Worm (Caenorhabditis elegans) whole organism, mixed stage, embryonic: ENCODE results near the gene ZK262.8.

Experiments used
- M03D4.4 ChIP-seq: sonication (generic microtip); optimal IDR thresholded peaks from 2 replicates; lab custom pipeline; 2017; ENCODE audit warnings: mild to moderate bottlenecking, missing genetic modification characterization, missing compliant biosample characterization
- bed-3 ChIP-seq: fragments of 200-800 bp; sonication (Bioruptor generic); optimal IDR thresholded peaks from 3 replicates; lab custom pipeline; 2018; ENCODE audit warnings: mild to moderate bottlenecking, missing genetic modification characterization, moderate library complexity, missing compliant biosample characterization
- blmp-1 ChIP-seq: fragments of 150-350 bp; optimal IDR thresholded peaks from 2 replicates; lab custom pipeline; 2014; ENCODE audit warnings: missing biosample characterization, missing genetic modification characterization
- ceh-39 ChIP-seq: fragments of 150-350 bp; optimal IDR thresholded peaks from 2 replicates; lab custom pipeline; 2014; ENCODE audit warnings: missing biosample characterization, missing genetic modification characterization
- ceh-43 ChIP-seq: fragments of 200-800 bp; sonication (Bioruptor generic); optimal IDR thresholded peaks from 2 replicates; lab custom pipeline; 2018; ENCODE audit warnings: mild to moderate bottlenecking, missing genetic modification characterization, moderate library complexity, missing compliant biosample characterization
- ces-1 ChIP-seq: fragments of 150-350 bp; optimal IDR thresholded peaks from 2 replicates; lab custom pipeline; 2014; ENCODE audit warnings: missing biosample characterization, missing genetic modification reagents, missing genetic modification characterization
- cnd-1 ChIP-seq: fragments of 200-800 bp; sonication (Bioruptor generic); optimal IDR thresholded peaks from 2 replicates; lab custom pipeline; 2018; ENCODE audit warnings: mild to moderate bottlenecking, missing genetic modification characterization, missing compliant biosample characterization
- drap-1 ChIP-seq: fragments of 200-800 bp; sonication (Bioruptor generic); optimal IDR thresholded peaks from 3 replicates; lab custom pipeline; 2018; ENCODE audit warnings: mild to moderate bottlenecking, missing genetic modification characterization, missing compliant biosample characterization
- elt-1 ChIP-seq: sonication (generic microtip); optimal IDR thresholded peaks from 2 replicates; lab custom pipeline; 2017; ENCODE audit warnings: missing genetic modification characterization, mild to moderate bottlenecking, missing compliant biosample characterization, antibody characterized with exemption, moderate library complexity, borderline replicate concordance; ENCODE audit not compliant: insufficient read depth
- elt-3 ChIP-seq: fragments of 150-350 bp; optimal IDR thresholded peaks from 2 replicates; lab custom pipeline; 2014; ENCODE audit warnings: missing biosample characterization, missing genetic modification characterization
- flh-1 ChIP-seq: fragments of 200-800 bp; sonication (Bioruptor generic); optimal IDR thresholded peaks from 2 replicates; lab custom pipeline; 2018; ENCODE audit warnings: mild to moderate bottlenecking, missing genetic modification characterization, moderate library complexity, missing compliant biosample characterization
- ham-2 ChIP-seq: fragments of 200-800 bp; sonication (Bioruptor generic); optimal IDR thresholded peaks from 2 replicates; lab custom pipeline; 2018; ENCODE audit warnings: mild to moderate bottlenecking, missing genetic modification characterization, missing compliant biosample characterization
- lin-13 ChIP-seq: fragments of 150-350 bp; optimal IDR thresholded peaks from 2 replicates; lab custom pipeline; 2014; ENCODE audit warnings: missing biosample characterization, missing genetic modification characterization
- lsy-2 ChIP-seq: fragments of 150-350 bp; optimal IDR thresholded peaks from 2 replicates; lab custom pipeline; 2014; ENCODE audit warnings: missing biosample characterization, missing genetic modification characterization
- mab-5 ChIP-seq: fragments of 150-350 bp; optimal IDR thresholded peaks from 2 replicates; lab custom pipeline; 2014; ENCODE audit warnings: missing biosample characterization, missing genetic modification characterization
- mep-1 ChIP-seq: fragments of 150-350 bp; optimal IDR thresholded peaks from 2 replicates; lab custom pipeline; 2017; ENCODE audit warnings: missing biosample characterization, missing genetic modification reagents, missing genetic modification characterization, inconsistent platforms
- mls-2 ChIP-seq: sonication (generic microtip); optimal IDR thresholded peaks from 2 replicates; lab custom pipeline; 2016; ENCODE audit warnings: mild to moderate bottlenecking, missing genetic modification characterization, moderate library complexity, missing compliant biosample characterization
- nhr-12 ChIP-seq: fragments of 150-350 bp; optimal IDR thresholded peaks from 2 replicates; lab custom pipeline; 2014; ENCODE audit warnings: missing biosample characterization, missing genetic modification characterization
- nhr-2 ChIP-seq: fragments of 150-350 bp; optimal IDR thresholded peaks from 2 replicates; lab custom pipeline; 2014; ENCODE audit warnings: missing biosample characterization, missing genetic modification characterization
- nhr-237 ChIP-seq: fragments of 150-350 bp; optimal IDR thresholded peaks from 2 replicates; lab custom pipeline; 2014; ENCODE audit warnings: missing biosample characterization, missing genetic modification characterization
- nhr-28 ChIP-seq: fragments of 150-350 bp; optimal IDR thresholded peaks from 2 replicates; lab custom pipeline; 2014; ENCODE audit warnings: missing biosample characterization, missing genetic modification characterization
- nhr-76 ChIP-seq: sonication (generic microtip); optimal IDR thresholded peaks from 2 replicates; lab custom pipeline; 2017; ENCODE audit warnings: missing biosample characterization, missing genetic modification characterization
- pha-4 ChIP-seq: fragments of 150-350 bp; optimal IDR thresholded peaks from 2 replicates; lab custom pipeline; 2018; ENCODE audit warnings: missing biosample characterization, missing genetic modification reagents, missing genetic modification characterization
- sem-2 ChIP-seq: fragments of 200-800 bp; sonication (Bioruptor generic); optimal IDR thresholded peaks from 2 replicates; lab custom pipeline; 2018; ENCODE audit warnings: mild to moderate bottlenecking, missing genetic modification characterization, missing compliant biosample characterization
- snpc-4 ChIP-seq: fragments of 150-350 bp; optimal IDR thresholded peaks from 2 replicates; lab custom pipeline; 2014; ENCODE audit warnings: missing biosample characterization, missing genetic modification characterization
- sptf-1 ChIP-seq: sonication (generic microtip); optimal IDR thresholded peaks from 2 replicates; lab custom pipeline; 2017; ENCODE audit warnings: mild to moderate bottlenecking, missing genetic modification characterization, moderate library complexity, missing compliant biosample characterization
- tbx-8 ChIP-seq: fragments of 200-800 bp; sonication (Bioruptor generic); optimal IDR thresholded peaks from 2 replicates; lab custom pipeline; 2018; ENCODE audit warnings: mild to moderate bottlenecking, missing genetic modification characterization, moderate library complexity, missing compliant biosample characterization
- unc-120 ChIP-seq: sonication (generic microtip); optimal IDR thresholded peaks from 2 replicates; lab custom pipeline; 2017; ENCODE audit warnings: missing genetic modification characterization, missing compliant biosample characterization; ENCODE audit not compliant: poor library complexity, severe bottlenecking
- unc-39 ChIP-seq: fragments of 150-350 bp; optimal IDR thresholded peaks from 2 replicates; lab custom pipeline; 2014; ENCODE audit warnings: missing biosample characterization, missing genetic modification characterization
- unc-62 ChIP-seq: fragments of 150-350 bp; optimal IDR thresholded peaks from 2 replicates; lab custom pipeline; 2014; ENCODE audit warnings: missing biosample characterization, missing genetic modification reagents, missing genetic modification characterization
- ztf-11 ChIP-seq: fragments of 150-350 bp; optimal IDR thresholded peaks from 2 replicates; lab custom pipeline; 2014; ENCODE audit warnings: missing biosample characterization, missing genetic modification characterization

Gene ZK262.8

ce11 chrV:18438081-18438480 lies at the start of gene ZK262.8:
ZK262.8 (plus strand) TSS chrV:18438381.
- TF ChIP-seq nhr-12 (tag; lab: Kevin White, UChicago), result no peak
- no peak for TF ChIP-seq blmp-1 (tag; lab: Kevin White, UChicago)
- TF ChIP-seq lsy-2, result no peak
- no peak for TF ChIP-seq ceh-39 (tag; lab: Kevin White, UChicago)
- TF ChIP-seq ces-1 (GFP tag; lab: Kevin White, UChicago), result no peak
- no peak for TF ChIP-seq tbx-8 (GFP tag; lab: Kevin White, UChicago)
- no peak for TF ChIP-seq sem-2 (GFP tag; lab: Kevin White, UChicago)
- no peak for TF ChIP-seq ztf-11

DNA sequence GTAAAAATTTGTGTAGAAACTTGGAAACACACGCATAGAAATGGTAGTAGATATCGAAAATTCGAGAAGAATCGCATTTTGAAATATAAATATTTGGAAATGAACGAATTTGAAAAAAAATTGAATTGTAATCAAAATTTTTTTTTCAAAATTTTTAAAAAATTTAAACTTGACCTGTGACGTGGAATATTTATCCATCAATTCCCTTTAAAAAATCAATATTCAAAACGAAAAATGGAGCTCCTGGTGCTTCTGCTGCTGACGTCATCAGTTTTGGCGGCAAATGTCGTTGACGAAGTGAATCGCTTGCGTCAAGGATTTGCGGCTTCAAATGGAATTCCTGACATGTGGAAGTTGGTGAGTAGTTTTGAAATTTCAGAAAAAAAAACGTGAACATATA lies 49.1 kb upstream of the ZK262.8 start, which contains the start of the genes Y51A2B.4 and Y51A2B.5:
Gene Y51A2B.4, minus strand, starts transcription at position 101 of the 400 bp plus-strand sequence.
Gene Y51A2B.5, plus strand, starts transcription at position 232 of the 400 bp plus-strand sequence.
- TF ChIP-seq nhr-12 (tag; lab: Kevin White, UChicago) (no peak), bed-3 (no peak), cnd-1 (tag; lab: Kevin White, UChicago) (no peak), lsy-2 (no peak), nhr-76 (tag; lab: Kevin White, UChicago) (no peak), lin-13 (tag; lab: Kevin White, UChicago) (no peak), ces-1 (GFP tag; lab: Kevin White, UChicago) (no peak), ceh-43 (GFP tag; lab: Kevin White, UChicago) (no peak), mab-5 (tag; lab: Kevin White, UChicago) (no peak), mep-1 (tag; lab: Kevin White, UChicago) (no peak), unc-39 (no peak), tbx-8 (GFP tag; lab: Kevin White, UChicago) (no peak), snpc-4 (tag; lab: Kevin White, UChicago) (no peak), unc-62 (GFP tag; lab: Kevin White, UChicago) (no peak), nhr-2 (tag; lab: Kevin White, UChicago) (no peak), mls-2 (tag; lab: Kevin White, UChicago) (no peak), nhr-28 (tag; lab: Kevin White, UChicago) (no peak)

- TF ChIP-seq mep-1 (tag; lab: Kevin White, UChicago) (no peak), nhr-28 (tag; lab: Kevin White, UChicago) (no peak)
These were observed 44.0 kb upstream of the ZK262.8 start, which contains the start of gene Y51A2B.6 for ce11 chrV:18394203-18394602. Y51A2B.6 (minus strand) TSS chrV:18394303.

DNA sequence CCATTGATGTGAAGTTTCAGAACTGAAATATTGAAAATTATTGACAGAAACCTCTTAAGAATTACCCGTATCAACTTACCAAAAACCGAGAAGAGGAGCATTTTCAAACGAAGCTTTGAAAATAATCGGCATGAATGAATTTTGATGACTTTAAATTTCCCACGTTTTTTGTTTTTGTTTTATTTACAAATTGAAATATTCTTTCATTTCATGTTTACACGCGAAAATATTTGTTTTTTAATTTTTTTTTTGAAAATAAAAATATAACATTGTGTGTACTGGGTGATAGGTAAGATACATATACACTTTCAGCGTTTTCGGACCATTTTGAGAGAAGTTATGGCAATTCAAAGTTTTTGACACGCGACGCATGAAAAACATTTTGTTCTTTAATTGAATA lies 42.5 kb upstream of the ZK262.8 start, which contains the start of gene Y51A2B.9:
Gene Y51A2B.9, minus strand, starts transcription at position 101 of the 400 bp plus-strand sequence.
- TF ChIP-seq nhr-28 (tag; lab: Kevin White, UChicago), result no peak
- TF ChIP-seq ces-1 (GFP tag; lab: Kevin White, UChicago), result no peak
- no peak for TF ChIP-seq elt-1 (tag; lab: Kevin White, UChicago)
- no peak for TF ChIP-seq lin-13 (tag; lab: Kevin White, UChicago)
- no peak for TF ChIP-seq mab-5 (tag; lab: Kevin White, UChicago)
- TF ChIP-seq snpc-4 (tag; lab: Kevin White, UChicago), result no peak
- no peak for TF ChIP-seq sem-2 (GFP tag; lab: Kevin White, UChicago)
- TF ChIP-seq flh-1 (GFP tag; lab: Kevin White, UChicago), result no peak
- no peak for TF ChIP-seq unc-120 (tag; lab: Kevin White, UChicago)
- no peak for TF ChIP-seq mls-2 (tag; lab: Kevin White, UChicago)
- TF ChIP-seq unc-39, result no peak
- no peak for TF ChIP-seq nhr-237 (tag; lab: Kevin White, UChicago)
- TF ChIP-seq sptf-1 (tag; lab: Kevin White, UChicago), result no peak
- no peak for TF ChIP-seq lsy-2
- TF ChIP-seq elt-3 (tag; lab: Kevin White, UChicago), result no peak
- no peak for TF ChIP-seq ztf-11
- TF ChIP-seq ham-2, result no peak

DNA sequence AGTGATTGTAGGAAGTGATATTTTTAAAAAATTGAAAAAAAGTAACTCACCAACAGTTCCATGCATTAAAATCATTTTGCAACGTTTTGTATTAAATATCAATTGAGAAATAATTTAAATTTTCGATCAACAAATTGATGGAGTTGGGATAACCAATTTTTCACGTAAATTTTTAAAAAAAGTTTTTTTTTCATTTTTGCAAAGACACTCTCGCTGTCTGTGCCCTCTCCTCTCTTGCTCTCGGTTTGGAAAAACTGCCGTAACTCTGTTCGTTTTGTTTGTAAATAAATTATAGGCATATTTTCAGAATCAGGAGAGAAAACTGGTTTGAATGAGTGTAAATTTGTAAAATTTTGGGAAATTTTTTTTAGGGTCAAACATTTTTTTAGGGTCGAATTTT lies 40.4 kb upstream of the ZK262.8 start, which contains the start of gene Y51A2B.16:
Gene Y51A2B.16, minus strand, starts transcription at position 101 of the 400 bp plus-strand sequence.
- TF ChIP-seq elt-1 (tag; lab: Kevin White, UChicago) (no peak), ztf-11 (no peak), pha-4 (no peak), snpc-4 (tag; lab: Kevin White, UChicago) (no peak), sptf-1 (tag; lab: Kevin White, UChicago) (no peak), tbx-8 (GFP tag; lab: Kevin White, UChicago) (no peak), unc-39 (no peak), cnd-1 (tag; lab: Kevin White, UChicago) (no peak), drap-1 (GFP tag; lab: Kevin White, UChicago) (no peak), ham-2 (no peak), M03D4.4 (tag; lab: Kevin White, UChicago) (no peak)
